Fruit fly (Drosophila melanogaster): Measurements from ENCODE around the gene Nlp.

Gene Nlp

DNA sequence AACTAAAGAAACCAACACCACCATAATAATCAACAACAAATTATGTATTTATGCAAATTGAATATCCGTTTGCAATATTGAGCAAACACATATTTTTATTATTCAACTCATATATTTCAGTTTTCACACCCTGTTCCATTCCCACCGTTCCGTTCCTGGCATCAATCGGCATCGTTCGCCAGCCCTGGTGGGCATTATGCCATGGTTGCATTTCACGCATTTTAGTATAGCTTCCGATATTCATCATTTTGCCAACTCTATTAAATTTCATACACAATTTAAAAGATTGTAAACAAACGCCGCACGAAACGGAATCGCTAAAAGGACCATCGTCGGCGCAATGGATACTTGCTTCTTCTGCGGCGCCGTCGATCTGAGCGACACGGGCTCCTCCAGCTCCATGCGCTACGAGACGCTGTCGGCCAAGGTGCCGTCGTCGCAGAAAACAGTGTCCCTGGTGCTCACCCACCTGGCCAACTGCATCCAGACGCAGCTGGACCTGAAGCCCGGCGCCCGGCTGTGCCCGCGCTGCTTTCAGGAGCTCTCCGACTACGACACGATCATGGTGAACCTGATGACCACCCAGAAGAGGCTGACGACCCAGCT is 38.7 kb downstream of the Nlp start, which contains the start of gene Sry-delta (continued):
- TF ChIP-seq CG17912 (GFP tag; optimal IDR thresholded peaks at IDR 0.05): peak; percentile 85
- TF ChIP-seq Atf6 (GFP tag; IDR thresholded peaks at IDR 0.05): peak; percentile 80
- TF ChIP-seq tgo (GFP tag; IDR thresholded peaks at IDR 0.05): peak; percentile 75
- peak; percentile 59 for TF ChIP-seq dmrt11E (tag; optimal IDR thresholded peaks at IDR 0.05)
- peak; percentile 96 for TF ChIP-seq sens (GFP tag)
- TF ChIP-seq kay (GFP tag; optimal IDR thresholded peaks at IDR 0.05): peak; percentile 61
- no peak for TF ChIP-seq CG17568 (GFP tag; optimal IDR thresholded peaks at IDR 0.05)
- peak; percentile 45 for TF ChIP-seq CG3065 (GFP tag; optimal IDR thresholded peaks at IDR 0.05)
- peak; percentile 98 for TF ChIP-seq MBD-R2 (GFP tag; IDR thresholded peaks at IDR 0.05)
- peak; percentile 90 for TF ChIP-seq sob (GFP tag; IDR thresholded peaks at IDR 0.05)
- TF ChIP-seq CG12744 (GFP tag; optimal IDR thresholded peaks at IDR 0.05): peak; percentile 55
- TF ChIP-seq Vsx1 (GFP tag; optimal IDR thresholded peaks at IDR 0.05): no peak
- no peak for TF ChIP-seq Dip2 (GFP tag; IDR thresholded peaks at IDR 0.05)
- peak; percentile 76 for TF ChIP-seq Fer1 (GFP tag; optimal IDR thresholded peaks at IDR 0.05)
- TF ChIP-seq CG18619 (GFP tag; optimal IDR thresholded peaks at IDR 0.05): peak; percentile 62
- peak; percentile 73 for TF ChIP-seq CG17328 (GFP tag; IDR thresholded peaks at IDR 0.05)
- no peak for TF ChIP-seq CG5180 (GFP tag; optimal IDR thresholded peaks at IDR 0.05)
- TF ChIP-seq nom (GFP tag; optimal IDR thresholded peaks at IDR 0.05): peak; percentile 70
- no peak; the same call in 1 of the 2 replicates for TF ChIP-seq seq (GFP tag; IDR thresholded peaks at IDR 0.05)
- no peak for TF ChIP-seq CG7963 (GFP tag; IDR thresholded peaks at IDR 0.05; ENCODE audit: partially characterized antibody)
- TF ChIP-seq CG14710 (tag; optimal IDR thresholded peaks at IDR 0.05): peak; percentile 88
- TF ChIP-seq Blimp-1 (GFP tag; optimal IDR thresholded peaks at IDR 0.05): no peak
- TF ChIP-seq Mad (GFP tag; optimal IDR thresholded peaks at IDR 0.05): peak; percentile 73
- TF ChIP-seq CG3726 (GFP tag; IDR thresholded peaks at IDR 0.05): 0 out of 3 replicates have a peak, but pooled peaks have one; percentile 49
- TF ChIP-seq CG12391 (tag; optimal IDR thresholded peaks at IDR 0.05): peak; percentile 85
- peak; percentile 54; the same call in 1 of the 3 replicates for TF ChIP-seq HLH4C (GFP tag; IDR thresholded peaks at IDR 0.05; ENCODE audit: partially characterized antibody)
- TF ChIP-seq tna (GFP tag; IDR thresholded peaks at IDR 0.05; ENCODE audit: partially characterized antibody): no peak; the same call in 1 of the 2 replicates
- peak; percentile 95 for TF ChIP-seq zfh2 (GFP tag; optimal IDR thresholded peaks at IDR 0.05)
- TF ChIP-seq klu (GFP tag; IDR thresholded peaks at IDR 0.05): peak; percentile 64
- peak in 1 of 2 experiments; percentile 58 for TF ChIP-seq bsh (GFP tag; optimal IDR thresholded peaks at IDR 0.05)
- TF ChIP-seq phol (tag; optimal IDR thresholded peaks at IDR 0.05): peak; percentile 85
- TF ChIP-seq esg (GFP tag; conservative IDR thresholded peaks at IDR 0.05): peak; percentile 64
- peak; percentile 64 for TF ChIP-seq crc (GFP tag; optimal IDR thresholded peaks at IDR 0.05)
- TF ChIP-seq mld (GFP tag; IDR thresholded peaks at IDR 0.05; ENCODE audit: partially characterized antibody): peak; percentile 41; the same call in 1 of the 3 replicates
- peak; percentile 65 for TF ChIP-seq CG4820 (GFP tag; optimal IDR thresholded peaks at IDR 0.05)
- TF ChIP-seq bowl (GFP tag; IDR thresholded peaks at IDR 0.05): 0 out of 2 replicates have a peak, but pooled peaks have one; percentile 25
- no peak for TF ChIP-seq run (tag; optimal IDR thresholded peaks at IDR 0.05)
- TF ChIP-seq eve (GFP tag; optimal IDR thresholded peaks at IDR 0.05): no peak
- peak; percentile 73 for TF ChIP-seq E2f2 (GFP tag; IDR thresholded peaks at IDR 0.05)
- TF ChIP-seq Ada2b (GFP tag; IDR thresholded peaks at IDR 0.05): peak; percentile 77
- TF ChIP-seq sim (GFP tag; IDR thresholded peaks at IDR 0.05): no peak
- peak; percentile 18 for TF ChIP-seq HLHmδ (GFP tag; optimal IDR thresholded peaks at IDR 0.05)
- TF ChIP-seq D (optimal IDR thresholded peaks at IDR 0.05): no peak
- TF ChIP-seq D (GFP tag; optimal IDR thresholded peaks at IDR 0.05): peak; percentile 37
- peak; percentile 93 for TF ChIP-seq gro (GFP tag; optimal IDR thresholded peaks at IDR 0.05)
- TF ChIP-seq CG10209 (GFP tag; optimal IDR thresholded peaks at IDR 0.05): peak; percentile 69
- peak; percentile 98 for TF ChIP-seq CG4617 (GFP tag; optimal IDR thresholded peaks at IDR 0.05; ENCODE audit: borderline replicate concordance)
- TF ChIP-seq exex (tag; optimal IDR thresholded peaks at IDR 0.05): no peak
- TF ChIP-seq CG13775 (GFP tag; optimal IDR thresholded peaks at IDR 0.05): peak; percentile 74

All from whole organism, embryonic.